Worm (Caenorhabditis elegans) whole organism, L1 larva: Measurements from ENCODE around the gene F59F5.7.
A peak's percentile ranks its signal among the peaks of the same experiment; 100 is the strongest.

ENCODE experiments used
- C04F5.9 ChIP-seq: sonication (generic microtip); optimal IDR thresholded peaks from 2 replicates; lab custom pipeline; 2016; ENCODE audit warnings: missing genetic modification characterization, missing compliant biosample characterization
- C34B4.2 ChIP-seq: sonication (generic microtip); optimal IDR thresholded peaks from 2 replicates; lab custom pipeline; 2017; ENCODE audit warnings: mild to moderate bottlenecking, missing genetic modification characterization, missing compliant biosample characterization
- F16B12.6 ChIP-seq: fragments of 150-350 bp; optimal IDR thresholded peaks from 2 replicates; lab custom pipeline; 2014; ENCODE audit warnings: missing biosample characterization, missing genetic modification characterization
- Y116A8C.19 ChIP-seq: sonication (generic microtip); optimal IDR thresholded peaks from 2 replicates; lab custom pipeline; 2016; ENCODE audit warnings: missing compliant biosample characterization, missing genetic modification characterization, borderline replicate concordance
- aha-1 ChIP-seq: fragments of 150-350 bp; optimal IDR thresholded peaks from 2 replicates; lab custom pipeline; 2014; ENCODE audit warnings: missing biosample characterization, missing genetic modification characterization
- alr-1 ChIP-seq: fragments of 200-800 bp; sonication (Bioruptor generic); optimal IDR thresholded peaks from 2 replicates; lab custom pipeline; 2018; ENCODE audit warnings: borderline replicate concordance, mild to moderate bottlenecking, missing genetic modification characterization, missing compliant biosample characterization
- ama-1 ChIP-seq: fragments of 150-350 bp; optimal IDR thresholded peaks from 2 replicates; lab custom pipeline; 2014
- ceh-63 ChIP-seq: fragments of 200-800 bp; sonication (Bioruptor generic); optimal IDR thresholded peaks from 2 replicates; lab custom pipeline; 2018; ENCODE audit warnings: mild to moderate bottlenecking, missing genetic modification characterization, missing compliant biosample characterization
- ceh-8 ChIP-seq: fragments of 200-800 bp; sonication (Bioruptor generic); optimal IDR thresholded peaks from 2 replicates; lab custom pipeline; 2018; ENCODE audit warnings: mild to moderate bottlenecking, missing genetic modification characterization, moderate library complexity, missing compliant biosample characterization
- ceh-82 ChIP-seq, 3 experiments: fragments of 150-350 bp in 1 of 3; sonication (generic microtip) in 2 of 3; optimal IDR thresholded peaks; 2 replicates each; lab custom pipeline; 2014 to 2017; ENCODE audit warnings: missing biosample characterization in 3 of 3, missing genetic modification characterization in 3 of 3
- ceh-88 ChIP-seq: fragments of 200-800 bp; sonication (Bioruptor generic); IDR thresholded peaks from 2 replicates; pipeline ENCODE4 v1.3.6; 2022; ENCODE audit warnings: missing genetic modification characterization, missing compliant biosample characterization
- ceh-90 ChIP-seq: sonication (generic microtip); optimal IDR thresholded peaks from 2 replicates; lab custom pipeline; 2016; ENCODE audit warnings: missing genetic modification characterization, missing compliant biosample characterization
- ces-1 ChIP-seq: fragments of 150-350 bp; optimal IDR thresholded peaks from 2 replicates; lab custom pipeline; 2014; ENCODE audit warnings: missing biosample characterization, missing genetic modification reagents, missing genetic modification characterization
- dpl-1 ChIP-seq, 3 experiments: fragments of 150-350 bp in 2 of 3; sonication (generic microtip) in 1 of 3; optimal IDR thresholded peaks; 2 replicates each; lab custom pipeline; 2014 to 2017; ENCODE audit warnings: missing biosample characterization in 3 of 3, missing genetic modification characterization in 3 of 3, missing genetic modification reagents in 3 of 3
- dsc-1 ChIP-seq: sonication (generic microtip); optimal IDR thresholded peaks from 2 replicates; lab custom pipeline; 2016; ENCODE audit warnings: mild to moderate bottlenecking, missing genetic modification characterization, missing compliant biosample characterization
- efl-3 ChIP-seq: fragments of 200-800 bp; sonication (Bioruptor generic); optimal IDR thresholded peaks from 2 replicates; lab custom pipeline; 2018; ENCODE audit warnings: mild to moderate bottlenecking, missing genetic modification characterization, missing compliant biosample characterization
- egl-13 ChIP-seq: sonication (generic microtip); optimal IDR thresholded peaks from 2 replicates; lab custom pipeline; 2016; ENCODE audit warnings: missing genotype, missing genetic modification reagents, missing genetic modification characterization, missing compliant biosample characterization
- elt-2 ChIP-seq: sonication (generic microtip); optimal IDR thresholded peaks from 2 replicates; lab custom pipeline; 2016; ENCODE audit warnings: missing genetic modification characterization, mild to moderate bottlenecking, inconsistent platforms, missing compliant biosample characterization, missing genetic modification reagents
- fkh-10 ChIP-seq: sonication (generic microtip); optimal IDR thresholded peaks from 2 replicates; lab custom pipeline; 2017; ENCODE audit warnings: missing biosample characterization, missing genetic modification reagents, missing genetic modification characterization
- fkh-4 ChIP-seq: sonication (generic microtip); optimal IDR thresholded peaks from 2 replicates; lab custom pipeline; 2016; ENCODE audit warnings: missing compliant biosample characterization, missing genetic modification characterization, borderline replicate concordance
- fkh-8 ChIP-seq: sonication (generic microtip); optimal IDR thresholded peaks from 2 replicates; lab custom pipeline; 2016; ENCODE audit warnings: mild to moderate bottlenecking, missing genetic modification characterization, missing compliant biosample characterization
- grh-1 ChIP-seq: fragments of 200-800 bp; sonication (Bioruptor generic); IDR thresholded peaks from 2 replicates; pipeline ENCODE4 v1.3.6; 2022; ENCODE audit warnings: missing genetic modification reagents, missing genetic modification characterization, missing compliant biosample characterization
- irx-1 ChIP-seq: sonication (generic microtip); optimal IDR thresholded peaks from 2 replicates; lab custom pipeline; 2016; ENCODE audit warnings: missing genetic modification characterization, missing compliant biosample characterization
- isw-1 ChIP-seq: fragments of 200-800 bp; sonication (Bioruptor generic); IDR thresholded peaks from 2 replicates; pipeline ENCODE4 v1.3.6; 2022; ENCODE audit warnings: missing genetic modification characterization, missing compliant biosample characterization
- jun-1 ChIP-seq: fragments of 150-350 bp; optimal IDR thresholded peaks from 2 replicates; lab custom pipeline; 2014; ENCODE audit warnings: missing biosample characterization, missing genetic modification reagents, missing genetic modification characterization
- lin-14 ChIP-seq: fragments of 200-800 bp; sonication (Bioruptor generic); optimal IDR thresholded peaks from 2 replicates; lab custom pipeline; 2018; ENCODE audit warnings: mild to moderate bottlenecking, missing genetic modification characterization, moderate library complexity, missing compliant biosample characterization
- lin-39 ChIP-seq: fragments of 150-350 bp; optimal IDR thresholded peaks from 2 replicates; lab custom pipeline; 2014; ENCODE audit warnings: missing biosample characterization, missing genetic modification reagents, missing genetic modification characterization
- lir-3 ChIP-seq: sonication (generic microtip); optimal IDR thresholded peaks from 2 replicates; lab custom pipeline; 2016; ENCODE audit warnings: mild to moderate bottlenecking, missing genetic modification characterization, moderate library complexity, missing compliant biosample characterization; ENCODE audit not compliant: poor library complexity
- mab-9 ChIP-seq: fragments of 200-800 bp; sonication (Bioruptor generic); IDR thresholded peaks from 2 replicates; pipeline ENCODE4 v1.3.6; 2022; ENCODE audit warnings: missing genetic modification reagents, missing genetic modification characterization, missing compliant biosample characterization
- mdl-1 ChIP-seq, 2 experiments: fragments of 150-350 bp; optimal IDR thresholded peaks; 2 replicates each; lab custom pipeline; 2014 to 2017; ENCODE audit warnings: missing biosample characterization in 2 of 2, missing genetic modification characterization in 2 of 2, inconsistent platforms in 1 of 2
- mep-1 ChIP-seq: fragments of 150-350 bp; optimal IDR thresholded peaks from 2 replicates; lab custom pipeline; 2014; ENCODE audit warnings: missing biosample characterization, missing genetic modification characterization
- nhr-11 ChIP-seq: fragments of 150-350 bp; optimal IDR thresholded peaks from 2 replicates; lab custom pipeline; 2014; ENCODE audit warnings: missing biosample characterization, missing genetic modification characterization
- nhr-28 ChIP-seq: fragments of 150-350 bp; optimal IDR thresholded peaks from 2 replicates; lab custom pipeline; 2014; ENCODE audit warnings: missing biosample characterization, missing genetic modification characterization
- nhr-76 ChIP-seq: sonication (generic microtip); optimal IDR thresholded peaks from 2 replicates; lab custom pipeline; 2017; ENCODE audit warnings: missing biosample characterization, missing genetic modification characterization
- nhr-77 ChIP-seq: fragments of 150-350 bp; optimal IDR thresholded peaks from 2 replicates; lab custom pipeline; 2014; ENCODE audit warnings: missing biosample characterization, missing genetic modification characterization
- nhr-84 ChIP-seq: sonication (generic microtip); optimal IDR thresholded peaks from 2 replicates; lab custom pipeline; 2017; ENCODE audit warnings: missing biosample characterization, missing genetic modification characterization
- nhr-85 ChIP-seq: sonication (generic microtip); peaks from one replicate; lab custom pipeline; 2016; ENCODE audit warnings: missing genetic modification characterization, inconsistent platforms, missing compliant biosample characterization
- pag-3 ChIP-seq: sonication (generic microtip); optimal IDR thresholded peaks from 2 replicates; lab custom pipeline; 2017; ENCODE audit warnings: missing genetic modification characterization, mild to moderate bottlenecking, missing compliant biosample characterization, antibody characterized with exemption, borderline replicate concordance; ENCODE audit not compliant: insufficient read depth
- pax-3 ChIP-seq: fragments of 200-800 bp; sonication (Bioruptor generic); optimal IDR thresholded peaks from 2 replicates; lab custom pipeline; 2018; ENCODE audit warnings: mild to moderate bottlenecking, missing genetic modification characterization, moderate library complexity, missing compliant biosample characterization
- rnt-1 ChIP-seq: sonication (generic microtip); optimal IDR thresholded peaks from 2 replicates; lab custom pipeline; 2016; ENCODE audit warnings: mild to moderate bottlenecking, missing genetic modification characterization, moderate library complexity, missing compliant biosample characterization
- skn-1 ChIP-seq: fragments of 150-350 bp; optimal IDR thresholded peaks from 2 replicates; lab custom pipeline; 2014; ENCODE audit warnings: missing biosample characterization, missing genetic modification characterization
- snpc-4 ChIP-seq: fragments of 150-350 bp; optimal IDR thresholded peaks from 2 replicates; lab custom pipeline; 2014; ENCODE audit warnings: missing biosample characterization, missing genetic modification characterization
- snu-23 ChIP-seq: sonication (generic microtip); optimal IDR thresholded peaks from 2 replicates; lab custom pipeline; 2016; ENCODE audit warnings: missing genetic modification characterization, missing compliant biosample characterization
- sox-4 ChIP-seq: sonication (generic microtip); optimal IDR thresholded peaks from 2 replicates; lab custom pipeline; 2016; ENCODE audit warnings: missing genetic modification characterization, missing compliant biosample characterization
- sptf-1 ChIP-seq: fragments of 150-350 bp; optimal IDR thresholded peaks from 2 replicates; lab custom pipeline; 2014; ENCODE audit warnings: missing biosample characterization, missing genetic modification characterization
- sup-37 ChIP-seq: fragments of 200-800 bp; sonication (Bioruptor generic); optimal IDR thresholded peaks from 2 replicates; lab custom pipeline; 2018; ENCODE audit warnings: mild to moderate bottlenecking, missing genetic modification characterization, missing compliant biosample characterization
- unc-30 ChIP-seq: sonication (generic microtip); optimal IDR thresholded peaks from 2 replicates; lab custom pipeline; 2017; ENCODE audit warnings: missing biosample characterization, missing genetic modification characterization
- unc-62 ChIP-seq: fragments of 150-350 bp; optimal IDR thresholded peaks from 2 replicates; lab custom pipeline; 2014; ENCODE audit warnings: missing biosample characterization, missing genetic modification reagents, missing genetic modification characterization
- unc-98 ChIP-seq: fragments of 200-800 bp; sonication (Bioruptor generic); IDR thresholded peaks from 2 replicates; pipeline ENCODE4 v1.3.6; 2022; ENCODE audit warnings: missing genetic modification characterization, missing compliant biosample characterization
- vab-15 ChIP-seq: sonication (generic microtip); optimal IDR thresholded peaks from 2 replicates; lab custom pipeline; 2017; ENCODE audit warnings: missing genotype, mild to moderate bottlenecking, missing genetic modification characterization, missing compliant biosample characterization
- zip-4 ChIP-seq: fragments of 200-800 bp; sonication (Bioruptor generic); optimal IDR thresholded peaks from 2 replicates; lab custom pipeline; 2018; ENCODE audit warnings: mild to moderate bottlenecking, missing genetic modification characterization, moderate library complexity, missing compliant biosample characterization
- ztf-11 ChIP-seq, 2 experiments: sonication (generic microtip); optimal IDR thresholded peaks; 2 replicates each; lab custom pipeline; 2016 to 2017; ENCODE audit warnings: missing genetic modification characterization in 2 of 2, missing biosample characterization in 1 of 2, missing compliant biosample characterization in 1 of 2
- ztf-4 ChIP-seq: fragments of 150-350 bp; optimal IDR thresholded peaks from 2 replicates; lab custom pipeline; 2014; ENCODE audit warnings: missing biosample characterization, missing genetic modification characterization

Gene F59F5.7

ce11 chrX:10576410-10576809 is 17.1 kb downstream of the F59F5.7 start:
- TF ChIP-seq nhr-84 (tag; lab: Kevin White, UChicago) = no peak
- TF ChIP-seq pax-3 (tag; lab: Kevin White, UChicago) = no peak
- no peak for TF ChIP-seq nhr-76 (tag; lab: Kevin White, UChicago)
- no peak for TF ChIP-seq rnt-1 (tag; lab: Kevin White, UChicago)
- TF ChIP-seq fkh-8 (tag; lab: Kevin White, UChicago) = peak; percentile 46
- TF ChIP-seq grh-1 (GFP tag; lab: Robert Waterston, UW) = no peak
- TF ChIP-seq nhr-77 (tag; lab: Kevin White, UChicago) = peak; percentile 6
- TF ChIP-seq zip-4 (GFP tag; lab: Kevin White, UChicago) = peak; percentile 98
- no peak for TF ChIP-seq aha-1 (tag; lab: Kevin White, UChicago)
- TF ChIP-seq unc-30 (tag; lab: Kevin White, UChicago) = no peak
- TF ChIP-seq sox-4 = no peak
- TF ChIP-seq F16B12.6 (tag; lab: Kevin White, UChicago) = no peak
- TF ChIP-seq lir-3 = no peak
- TF ChIP-seq irx-1 (tag; lab: Kevin White, UChicago) = peak; percentile 52
- no peak for TF ChIP-seq ceh-8 (GFP tag; lab: Kevin White, UChicago)
- TF ChIP-seq vab-15 = peak; percentile 52
- no peak for TF ChIP-seq sptf-1
- TF ChIP-seq dpl-1 (GFP tag; optimal IDR thresholded peaks at IDR 0.05; lab: Kevin White, UChicago) = peak; percentile 33 to 60 (median 53)
- TF ChIP-seq isw-1 (GFP tag; lab: Robert Waterston, UW) = peak; percentile 21; the same call in 1 of the 2 replicates
- TF ChIP-seq mdl-1 (tag; optimal IDR thresholded peaks at IDR 0.05; lab: Kevin White, UChicago) = peak in 1 of 2 experiments; percentile 12
- no peak for TF ChIP-seq nhr-11 (tag; lab: Kevin White, UChicago)
- peak; percentile 51 for TF ChIP-seq snpc-4 (tag; lab: Kevin White, UChicago)
- peak; percentile 46 for TF ChIP-seq mep-1 (tag; lab: Kevin White, UChicago)
- TF ChIP-seq lin-14 (GFP tag; lab: Kevin White, UChicago) = peak; percentile 85
- TF ChIP-seq C34B4.2 (tag; lab: Kevin White, UChicago) = no peak
- no peak for TF ChIP-seq ztf-4 (tag; lab: Kevin White, UChicago)
- no peak for TF ChIP-seq ama-1 (lab: Kevin White, UChicago)
- no peak for TF ChIP-seq ztf-11 (tag; optimal IDR thresholded peaks at IDR 0.05; lab: Kevin White, UChicago)
- no peak for TF ChIP-seq alr-1 (tag; lab: Kevin White, UChicago)
- TF ChIP-seq ceh-63 (GFP tag; lab: Kevin White, UChicago) = no peak
- TF ChIP-seq ceh-88 (GFP tag; lab: Robert Waterston, UW) = no peak
- TF ChIP-seq lin-39 (tag; lab: Kevin White, UChicago) = no peak
- TF ChIP-seq fkh-10 = no peak
- peak; percentile 80 for TF ChIP-seq skn-1
- no peak for TF ChIP-seq C04F5.9 (tag; lab: Kevin White, UChicago)
- peak; percentile 79 for TF ChIP-seq jun-1 (tag; lab: Kevin White, UChicago)
- no peak for TF ChIP-seq unc-98 (GFP tag; lab: Robert Waterston, UW)
- no peak for TF ChIP-seq ceh-90 (tag; lab: Kevin White, UChicago)
- TF ChIP-seq pag-3 (tag; lab: Kevin White, UChicago) = peak; percentile 16
- no peak for TF ChIP-seq fkh-4
- peak; percentile 69 for TF ChIP-seq snu-23 (GFP tag; lab: Kevin White, UChicago)
- TF ChIP-seq ceh-82 (tag; optimal IDR thresholded peaks at IDR 0.05; lab: Kevin White, UChicago) = peak; percentile 22 to 76 (median 66)
- TF ChIP-seq ces-1 (GFP tag; lab: Kevin White, UChicago) = no peak
- TF ChIP-seq nhr-28 (tag; lab: Kevin White, UChicago) = no peak
- TF ChIP-seq sup-37 (GFP tag; lab: Kevin White, UChicago) = no peak
- TF ChIP-seq mab-9 (GFP tag; lab: Robert Waterston, UW) = no peak
- TF ChIP-seq elt-2 (tag; lab: Kevin White, UChicago) = no peak
- TF ChIP-seq dsc-1 (tag; lab: Kevin White, UChicago) = no peak
- TF ChIP-seq egl-13 (tag; lab: Kevin White, UChicago) = no peak
- TF ChIP-seq nhr-85 = peak; percentile 47
- no peak for TF ChIP-seq efl-3
- TF ChIP-seq Y116A8C.19 = no peak
- TF ChIP-seq unc-62 = no peak
